Fruit fly (Drosophila melanogaster) S2 (cell line): Measurements from ENCODE around the gene CG17110.

Experiments used
- CG8478 ChIP-seq: fragments of >200 bp; optimal IDR thresholded peaks from 2 replicates; lab custom pipeline; 2018
- CTCF ChIP-seq, 2 experiments: fragments of >200 bp; optimal IDR thresholded peaks; 2 replicates each; lab custom pipeline; 2018

dm6 chr3R:23056113-23056512, 35.4 kb upstream of the CG17110 start:
- TF ChIP-seq CG8478 (no peak), CTCF (optimal IDR thresholded peaks at IDR 0.05; lab: Kevin White, UChicago) (no peak)
